Worm (Caenorhabditis elegans): Measurements from ENCODE around the gene W02G9.3.

W02G9.3 gene

ce11 chrV:2638545-2638944, 34.2 kb upstream of the W02G9.3 start, which contains the start of gene W02H5.19 (continued):
- peak; percentile 67 for TF ChIP-seq athp-1 (tag; optimal IDR thresholded peaks at IDR 0.05)
- TF ChIP-seq K11D2.4 (GFP tag; IDR thresholded peaks at IDR 0.05) = 0 out of 2 replicates have a peak, but pooled peaks have one; percentile 22
- peak; percentile 21 for TF ChIP-seq atf-7 (tag; optimal IDR thresholded peaks at IDR 0.05)
- 0 out of 2 replicates have a peak, but pooled peaks have one; percentile 10 for TF ChIP-seq egrh-3 (GFP tag; IDR thresholded peaks at IDR 0.05)
- TF ChIP-seq F52B5.7 (tag; optimal IDR thresholded peaks at IDR 0.05) = no peak
- no peak for TF ChIP-seq ZK185.1 (tag; optimal IDR thresholded peaks at IDR 0.05; ENCODE audit: poor library complexity, severe bottlenecking)
- peak; percentile 48; the same call in 1 of the 2 replicates for TF ChIP-seq pbrm-1 (GFP tag; IDR thresholded peaks at IDR 0.05)
- TF ChIP-seq ztf-22 (GFP tag; optimal IDR thresholded peaks at IDR 0.05) = no peak
- no peak for TF ChIP-seq lin-40 (tag; optimal IDR thresholded peaks at IDR 0.05)
- TF ChIP-seq Y95B8A.8 (GFP tag; IDR thresholded peaks at IDR 0.05) = no peak
- TF ChIP-seq Y53G8AR.9 (GFP tag; conservative IDR thresholded peaks at IDR 0.05) = no peak
- TF ChIP-seq chd-7 (tag; optimal IDR thresholded peaks at IDR 0.05) = peak; percentile 16
- peak; percentile 38 for TF ChIP-seq lsl-1 (GFP tag; optimal IDR thresholded peaks at IDR 0.05)
- peak; percentile 42 for TF ChIP-seq madf-10 (tag; optimal IDR thresholded peaks at IDR 0.05)
- TF ChIP-seq nhr-179 (tag; optimal IDR thresholded peaks at IDR 0.05) = no peak
- TF ChIP-seq mel-28 (tag; optimal IDR thresholded peaks at IDR 0.05; ENCODE audit: borderline replicate concordance) = no peak
- no peak for TF ChIP-seq repo-1 (tag; optimal IDR thresholded peaks at IDR 0.05)
- TF ChIP-seq attf-6 (GFP tag; IDR thresholded peaks at IDR 0.05) = no peak
- no peak for TF ChIP-seq gei-17 (GFP tag; optimal IDR thresholded peaks at IDR 0.05)
- TF ChIP-seq fkh-3 (tag; optimal IDR thresholded peaks at IDR 0.05) = no peak
- TF ChIP-seq xnd-1 (tag; optimal IDR thresholded peaks at IDR 0.05) = peak; percentile 29
- no peak for TF ChIP-seq T07F8.4 (tag; optimal IDR thresholded peaks at IDR 0.05)
- TF ChIP-seq ceh-100 (GFP tag; IDR thresholded peaks at IDR 0.05) = peak; percentile 32; the same call in 1 of the 2 replicates
- TF ChIP-seq F33H1.4 (GFP tag; IDR thresholded peaks at IDR 0.05) = peak; percentile 48; the same call in 1 of the 2 replicates
- peak in 1 of 2 experiments; percentile 55 for TF ChIP-seq let-607 (tag; optimal IDR thresholded peaks at IDR 0.05)
- TF ChIP-seq ccch-3 (GFP tag; optimal IDR thresholded peaks at IDR 0.05) = no peak
- TF ChIP-seq rpc-1 (optimal IDR thresholded peaks at IDR 0.05) = no peak
- TF ChIP-seq rpc-1 (tag; optimal IDR thresholded peaks at IDR 0.05) = no peak
- TF ChIP-seq sptf-2 (GFP tag; optimal IDR thresholded peaks at IDR 0.05) = no peak
- TF ChIP-seq attf-3 (GFP tag; conservative IDR thresholded peaks at IDR 0.05) = 0 out of 2 replicates have a peak, but pooled peaks have one; percentile 46
- no peak for TF ChIP-seq lsy-27 (tag; optimal IDR thresholded peaks at IDR 0.05; ENCODE audit: borderline replicate concordance, insufficient read depth)
- no peak; the same call in 1 of the 2 replicates for TF ChIP-seq hmg-20 (GFP tag; IDR thresholded peaks at IDR 0.05)
- TF ChIP-seq mxl-1 (tag; optimal IDR thresholded peaks at IDR 0.05) = no peak
- 0 out of 2 replicates have a peak, but pooled peaks have one; percentile 57 for TF ChIP-seq ztf-28 (GFP tag; IDR thresholded peaks at IDR 0.05)
- no peak for TF ChIP-seq lag-1 (GFP tag; IDR thresholded peaks at IDR 0.05)
- peak; percentile 39 for TF ChIP-seq attf-5 (GFP tag; optimal IDR thresholded peaks at IDR 0.05)
- TF ChIP-seq lin-35 (GFP tag; optimal IDR thresholded peaks at IDR 0.05) = peak in 2 of 3 experiments; percentile 41 to 94
- TF ChIP-seq snpc-1.3 (tag; optimal IDR thresholded peaks at IDR 0.05; ENCODE audit: insufficient read depth) = no peak
- no peak for TF ChIP-seq F49E8.2 (tag; optimal IDR thresholded peaks at IDR 0.05; ENCODE audit: insufficient read depth)
- no peak for TF ChIP-seq ceh-58 (GFP tag; IDR thresholded peaks at IDR 0.05)
- 0 out of 2 replicates have a peak, but pooled peaks have one; percentile 47 for TF ChIP-seq nfyb-1 (GFP tag; IDR thresholded peaks at IDR 0.05)
- TF ChIP-seq ztf-18 (tag; optimal IDR thresholded peaks at IDR 0.05) = no peak
- no peak for TF ChIP-seq ztf-25 (GFP tag; IDR thresholded peaks at IDR 0.05)
- no peak for TF ChIP-seq C17E4.6 (GFP tag; IDR thresholded peaks at IDR 0.05)
- TF ChIP-seq D2030.7 (GFP tag; IDR thresholded peaks at IDR 0.05) = peak; percentile 57; the same call in 1 of the 2 replicates
- TF ChIP-seq tbx-9 (tag; optimal IDR thresholded peaks at IDR 0.05; ENCODE audit: borderline replicate concordance) = no peak
- TF ChIP-seq madf-8 (GFP tag; conservative IDR thresholded peaks at IDR 0.05) = peak; percentile 62
- no peak for TF ChIP-seq akir-1 (GFP tag; optimal IDR thresholded peaks at IDR 0.05)
